Worm (Caenorhabditis elegans): ENCODE results near the gene srlf-7.

DNA sequence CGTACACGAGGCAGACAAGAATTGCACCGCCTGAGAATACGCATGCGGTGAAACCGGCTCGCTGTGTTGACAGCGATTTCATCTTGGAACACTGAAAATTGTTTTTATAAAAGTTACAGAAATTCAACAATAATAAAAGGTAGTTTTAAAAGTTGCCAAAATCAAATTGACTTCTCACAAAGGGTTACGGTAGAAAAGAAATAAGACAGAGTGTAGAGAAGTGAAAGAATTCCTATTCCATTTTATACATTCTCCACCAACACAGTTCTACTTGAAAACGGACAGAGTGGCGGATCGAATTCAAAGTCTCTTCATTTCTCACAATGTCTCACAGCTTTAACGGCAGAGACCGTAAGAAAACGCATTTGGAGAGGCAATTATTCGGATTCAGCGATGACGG lies 36.7 kb upstream of the srlf-7 start, which contains the start of gene col-113:
- TF ChIP-seq pqm-1 (tag; optimal IDR thresholded peaks at IDR 0.05): no peak
- no peak for TF ChIP-seq nhr-76 (tag; optimal IDR thresholded peaks at IDR 0.05)
- TF ChIP-seq aly-2 (tag; optimal IDR thresholded peaks at IDR 0.05): no peak
- no peak for TF ChIP-seq F49E8.2 (tag; optimal IDR thresholded peaks at IDR 0.05; ENCODE audit: borderline replicate concordance)
- no peak for TF ChIP-seq ceh-32 (tag; optimal IDR thresholded peaks at IDR 0.05; ENCODE audit: poor library complexity)
- TF ChIP-seq mdl-1 (tag; optimal IDR thresholded peaks at IDR 0.05): no peak
- no peak for TF ChIP-seq ZK546.5 (tag; optimal IDR thresholded peaks at IDR 0.05)
- no peak for TF ChIP-seq ceh-82 (tag; optimal IDR thresholded peaks at IDR 0.05)
- no peak for TF ChIP-seq mxl-3 (GFP tag; optimal IDR thresholded peaks at IDR 0.05)
- no peak for TF ChIP-seq jun-1 (tag; optimal IDR thresholded peaks at IDR 0.05)
